Worm (Caenorhabditis elegans): ENCODE data around the gene lelo-4.
"Not testable (repeated sequence)": the region's sequence is repeated elsewhere in the genome, so short reads cannot be mapped to it uniquely, and the experiment has no call there.

Gene lelo-4

ce11 chrII:5734883-5735282 is 20.2 kb downstream of the lelo-4 start:
- TF ChIP-seq dao-5 (tag; optimal IDR thresholded peaks at IDR 0.05) (no peak), him-1 (tag; optimal IDR thresholded peaks at IDR 0.05) (no peak), W03F9.2 (tag; optimal IDR thresholded peaks at IDR 0.05) (no peak)

ce11 chrII:5735744-5736143 is 21.0 kb downstream of the lelo-4 start:
- no peak for TF ChIP-seq him-1 (tag; optimal IDR thresholded peaks at IDR 0.05)
- no peak for TF ChIP-seq W03F9.2 (tag; optimal IDR thresholded peaks at IDR 0.05)
- no peak for TF ChIP-seq dao-5 (tag; optimal IDR thresholded peaks at IDR 0.05)

ce11 chrII:5736599-5736998 is 21.9 kb downstream of the lelo-4 start:
- no peak for TF ChIP-seq him-1 (tag; optimal IDR thresholded peaks at IDR 0.05)
- TF ChIP-seq dao-5 (tag; optimal IDR thresholded peaks at IDR 0.05), result no peak
- no peak for TF ChIP-seq W03F9.2 (tag; optimal IDR thresholded peaks at IDR 0.05)

ce11 chrII:5738795-5739194 is 24.1 kb downstream of the lelo-4 start, which contains the start of gene hlh-14:
Gene hlh-14 (minus strand): TSS chrII:5738895.
- TF ChIP-seq W03F9.2 (tag; optimal IDR thresholded peaks at IDR 0.05) (no peak), him-1 (tag; optimal IDR thresholded peaks at IDR 0.05) (no peak), dao-5 (tag; optimal IDR thresholded peaks at IDR 0.05) (no peak)

ce11 chrII:5742767-5743166 is 28.0 kb downstream of the lelo-4 start:
- TF ChIP-seq him-1 (tag; optimal IDR thresholded peaks at IDR 0.05) (no peak), W03F9.2 (tag; optimal IDR thresholded peaks at IDR 0.05) (no peak), dao-5 (tag; optimal IDR thresholded peaks at IDR 0.05) (no peak)

- TF ChIP-seq W03F9.2 (tag; optimal IDR thresholded peaks at IDR 0.05), result no peak
Measured at ce11 chrII:5744342-5744741, 29.6 kb downstream of the lelo-4 start.

ce11 chrII:5745088-5745487 is 30.4 kb downstream of the lelo-4 start, which contains the start of gene F10C1.9:
Gene F10C1.9 (minus strand): TSS chrII:5745284.
- no peak for TF ChIP-seq dao-5 (tag; optimal IDR thresholded peaks at IDR 0.05)
- no peak for TF ChIP-seq him-1 (tag; optimal IDR thresholded peaks at IDR 0.05)
- TF ChIP-seq W03F9.2 (tag; optimal IDR thresholded peaks at IDR 0.05), result no peak

ce11 chrII:5747312-5747711 is 32.6 kb downstream of the lelo-4 start:
- TF ChIP-seq W03F9.2 (tag; optimal IDR thresholded peaks at IDR 0.05) (no peak), dao-5 (tag; optimal IDR thresholded peaks at IDR 0.05) (no peak), him-1 (tag; optimal IDR thresholded peaks at IDR 0.05) (no peak)

- TF ChIP-seq him-1 (tag; optimal IDR thresholded peaks at IDR 0.05) (no peak), W03F9.2 (tag; optimal IDR thresholded peaks at IDR 0.05) (no peak), dao-5 (tag; optimal IDR thresholded peaks at IDR 0.05) (no peak)
Measured at ce11 chrII:5748395-5748794, 33.7 kb downstream of the lelo-4 start.

ce11 chrII:5749733-5750238 is 35.1 kb downstream of the lelo-4 start, which contains the start of gene ifb-2:
Gene ifb-2 (plus strand): TSS chrII:5750188.
- TF ChIP-seq dao-5 (tag; optimal IDR thresholded peaks at IDR 0.05) (no peak), him-1 (tag; optimal IDR thresholded peaks at IDR 0.05) (no peak), W03F9.2 (tag; optimal IDR thresholded peaks at IDR 0.05) (no peak)

- TF ChIP-seq W03F9.2 (tag; optimal IDR thresholded peaks at IDR 0.05), result no peak
- no peak for TF ChIP-seq him-1 (tag; optimal IDR thresholded peaks at IDR 0.05)
- no peak for TF ChIP-seq dao-5 (tag; optimal IDR thresholded peaks at IDR 0.05)
Measured at ce11 chrII:5751353-5751752, 36.6 kb downstream of the lelo-4 start.

ce11 chrII:5754168-5754567 is 39.4 kb downstream of the lelo-4 start, which contains the start of gene F10C1.8:
Gene F10C1.8 (plus strand): TSS chrII:5754468.
- no peak for TF ChIP-seq W03F9.2 (tag; optimal IDR thresholded peaks at IDR 0.05)
- TF ChIP-seq dao-5 (tag; optimal IDR thresholded peaks at IDR 0.05), result no peak
- TF ChIP-seq him-1 (tag; optimal IDR thresholded peaks at IDR 0.05), result no peak

- TF ChIP-seq dao-5, him-1, W03F9.2 (tag; optimal IDR thresholded peaks at IDR 0.05): not testable (repeated sequence)
Measured at ce11 chrII:5757656-5758055, 42.9 kb downstream of the lelo-4 start, which contains the start of the genes F10C1.3 and F10C1.23. Gene F10C1.3 (minus strand): TSS chrII:5757756. Gene F10C1.23 (plus strand): TSS chrII:5758040.

- TF ChIP-seq W03F9.2 (tag; optimal IDR thresholded peaks at IDR 0.05), result no peak
- TF ChIP-seq dao-5 (tag; optimal IDR thresholded peaks at IDR 0.05), result no peak
- no peak for TF ChIP-seq him-1 (tag; optimal IDR thresholded peaks at IDR 0.05)
Measured at ce11 chrII:5765318-5765717, 50.6 kb downstream of the lelo-4 start, which contains the start of gene ifb-1. Gene ifb-1 (plus strand): TSS chrII:5765618.
